Worm (Caenorhabditis elegans) whole organism, mixed stage, embryonic: ENCODE results near the gene F10E9.12.

Experiments used
- M03D4.4 ChIP-seq: sonication (generic microtip); optimal IDR thresholded peaks from 2 replicates; lab custom pipeline; 2017; ENCODE audit warnings: mild to moderate bottlenecking, missing genetic modification characterization, missing compliant biosample characterization
- blmp-1 ChIP-seq: fragments of 150-350 bp; optimal IDR thresholded peaks from 2 replicates; lab custom pipeline; 2014; ENCODE audit warnings: missing biosample characterization, missing genetic modification characterization
- elt-3 ChIP-seq: fragments of 150-350 bp; optimal IDR thresholded peaks from 2 replicates; lab custom pipeline; 2014; ENCODE audit warnings: missing biosample characterization, missing genetic modification characterization
- lsy-2 ChIP-seq: fragments of 150-350 bp; optimal IDR thresholded peaks from 2 replicates; lab custom pipeline; 2014; ENCODE audit warnings: missing biosample characterization, missing genetic modification characterization
- mab-5 ChIP-seq: fragments of 150-350 bp; optimal IDR thresholded peaks from 2 replicates; lab custom pipeline; 2014; ENCODE audit warnings: missing biosample characterization, missing genetic modification characterization
- nhr-28 ChIP-seq: fragments of 150-350 bp; optimal IDR thresholded peaks from 2 replicates; lab custom pipeline; 2014; ENCODE audit warnings: missing biosample characterization, missing genetic modification characterization
- nhr-76 ChIP-seq: sonication (generic microtip); optimal IDR thresholded peaks from 2 replicates; lab custom pipeline; 2017; ENCODE audit warnings: missing biosample characterization, missing genetic modification characterization
- snpc-4 ChIP-seq: fragments of 150-350 bp; optimal IDR thresholded peaks from 2 replicates; lab custom pipeline; 2014; ENCODE audit warnings: missing biosample characterization, missing genetic modification characterization
- unc-39 ChIP-seq: fragments of 150-350 bp; optimal IDR thresholded peaks from 2 replicates; lab custom pipeline; 2014; ENCODE audit warnings: missing biosample characterization, missing genetic modification characterization
- unc-62 ChIP-seq: fragments of 150-350 bp; optimal IDR thresholded peaks from 2 replicates; lab custom pipeline; 2014; ENCODE audit warnings: missing biosample characterization, missing genetic modification reagents, missing genetic modification characterization

ce11 chrIII:8286003-8286402 is 38.3 kb upstream of the F10E9.12 start:
- TF ChIP-seq mab-5 (no peak), nhr-76 (no peak), blmp-1 (tag; lab: Kevin White, UChicago) (no peak), unc-39 (tag; lab: Kevin White, UChicago) (no peak), M03D4.4 (no peak), unc-62 (GFP tag; lab: Kevin White, UChicago) (no peak), snpc-4 (tag; lab: Kevin White, UChicago) (no peak), nhr-28 (tag; lab: Kevin White, UChicago) (no peak), elt-3 (tag; lab: Kevin White, UChicago) (no peak), lsy-2 (tag; lab: Kevin White, UChicago) (no peak)
